Worm (Caenorhabditis elegans): ENCODE measurements around the gene C18F10.2.

The C18F10.2 gene

DNA sequence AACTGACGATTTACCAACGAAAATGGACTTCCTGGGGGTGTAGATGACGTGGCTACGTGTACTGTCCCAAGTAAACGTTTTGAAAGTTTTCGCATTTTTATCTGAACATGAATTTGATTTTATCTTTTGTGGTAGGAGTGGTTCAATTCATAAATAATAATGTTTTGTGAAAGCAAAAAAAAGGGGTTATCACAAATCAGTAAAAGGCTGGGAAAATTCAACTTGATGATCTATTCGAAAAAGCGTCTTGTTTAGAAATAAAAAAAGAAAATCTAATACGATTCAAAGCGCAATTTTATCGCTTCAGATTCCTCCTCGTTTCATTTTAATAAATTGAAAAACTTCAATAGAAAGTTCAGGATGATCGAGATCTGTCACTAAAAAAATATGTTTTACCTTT lies 51.2 kb downstream of the C18F10.2 start, which contains the start of gene C56G2.5:
TSS of gene C56G2.5 (minus strand) at position 101 of the 400 bp plus-strand sequence.
- TF ChIP-seq ztf-4 (tag; optimal IDR thresholded peaks at IDR 0.05) (no peak), dmd-4 (tag; optimal IDR thresholded peaks at IDR 0.05) (no peak), lin-13 (GFP tag; optimal IDR thresholded peaks at IDR 0.05) (no peak), egl-27 (tag; optimal IDR thresholded peaks at IDR 0.05) (no peak), unc-39 (tag; optimal IDR thresholded peaks at IDR 0.05) (no peak), zag-1 (tag; optimal IDR thresholded peaks at IDR 0.05) (no peak), gmeb-1 (tag; optimal IDR thresholded peaks at IDR 0.05) (no peak), ceh-16 (tag; optimal IDR thresholded peaks at IDR 0.05) (no peak)
